Fruit fly (Drosophila melanogaster) Kc167 (cell line): ENCODE measurements around the gene CG12818.
A peak's percentile ranks its signal among the peaks of the same experiment; 100 is the strongest.
"Not testable (repeated sequence)": the region's sequence is repeated elsewhere in the genome, so short reads cannot be mapped to it uniquely, and the experiment has no call there.

ENCODE experiments used
- Myc ChIP-seq: fragments of >200 bp; optimal IDR thresholded peaks from 2 replicates; lab custom pipeline; 2017; ENCODE audit warnings: missing external identifiers
- Sin3A ChIP-seq: fragments of >200 bp; optimal IDR thresholded peaks from 2 replicates; lab custom pipeline; 2018; ENCODE audit warnings: missing external identifiers
- h ChIP-seq: fragments of >200 bp; optimal IDR thresholded peaks from 3 replicates; lab custom pipeline; 2018; ENCODE audit warnings: missing external identifiers
- insv ChIP-seq: fragments of >200 bp; optimal IDR thresholded peaks from 3 replicates; lab custom pipeline; 2018; ENCODE audit warnings: missing external identifiers
- psq ChIP-seq: fragments of >200 bp; optimal IDR thresholded peaks from 2 replicates; lab custom pipeline; 2017; ENCODE audit warnings: missing external identifiers
- ttk ChIP-seq: sonication (Bioruptor generic); optimal IDR thresholded peaks from 2 replicates; lab custom pipeline; 2017; ENCODE audit warnings: missing external identifiers

Gene CG12818

dm6 chr3R:10330734-10331642, at the start of gene CG12818, which contains the start of gene Bruce:
Gene CG12818, plus strand, starts transcription at chr3R:10331581.
Gene Bruce, minus strand, starts transcription at chr3R:10331353.
- TF ChIP-seq psq (lab: Kevin White, UChicago) (peak; percentile 84), ttk (lab: Kevin White, UChicago) (no peak)

- TF ChIP-seq Myc (lab: Kevin White, UChicago) (no peak), ttk (lab: Kevin White, UChicago) (no peak), insv (lab: Kevin White, UChicago) (no peak), h (lab: Kevin White, UChicago) (no peak), psq (lab: Kevin White, UChicago) (no peak), Sin3A (lab: Kevin White, UChicago) (no peak)
Measured at dm6 chr3R:10282077-10282476, 49.3 kb upstream of the CG12818 start.

- TF ChIP-seq psq (lab: Kevin White, UChicago) (no peak), Sin3A (lab: Kevin White, UChicago) (no peak), insv (lab: Kevin White, UChicago) (no peak), Myc (lab: Kevin White, UChicago) (no peak), h (lab: Kevin White, UChicago) (no peak), ttk (lab: Kevin White, UChicago) (no peak)
Measured at dm6 chr3R:10283114-10283513, 48.3 kb upstream of the CG12818 start.

dm6 chr3R:10284169-10284568, 47.2 kb upstream of the CG12818 start:
- TF ChIP-seq Sin3A (lab: Kevin White, UChicago) (no peak), psq (lab: Kevin White, UChicago) (no peak), h (lab: Kevin White, UChicago) (no peak), Myc (lab: Kevin White, UChicago) (no peak), ttk (lab: Kevin White, UChicago) (no peak), insv (lab: Kevin White, UChicago) (no peak)

- TF ChIP-seq Myc (lab: Kevin White, UChicago) (no peak), Sin3A (lab: Kevin White, UChicago) (no peak), psq (lab: Kevin White, UChicago) (no peak), ttk (lab: Kevin White, UChicago) (no peak), h (lab: Kevin White, UChicago) (no peak), insv (lab: Kevin White, UChicago) (no peak)
Measured at dm6 chr3R:10311076-10311744, 20.2 kb upstream of the CG12818 start, which contains the start of gene CG6293. Gene CG6293, minus strand, starts transcription at chr3R:10311613.

- no peak for TF ChIP-seq Sin3A (lab: Kevin White, UChicago)
- no peak for TF ChIP-seq insv (lab: Kevin White, UChicago)
- no peak for TF ChIP-seq Myc (lab: Kevin White, UChicago)
- TF ChIP-seq psq (lab: Kevin White, UChicago): no peak
- TF ChIP-seq h (lab: Kevin White, UChicago): no peak
- no peak for TF ChIP-seq ttk (lab: Kevin White, UChicago)
Measured at dm6 chr3R:10311745-10312088, 19.7 kb upstream of the CG12818 start.

dm6 chr3R:10332823-10333263, 1.5 kb downstream of the CG12818 start, which contains the start of gene sle:
Gene sle, plus strand, starts transcription at chr3R:10333115.
- TF ChIP-seq Sin3A (lab: Kevin White, UChicago) (no peak), ttk (lab: Kevin White, UChicago) (no peak), h (lab: Kevin White, UChicago) (no peak), Myc (lab: Kevin White, UChicago) (no peak), psq (lab: Kevin White, UChicago) (no peak), insv (lab: Kevin White, UChicago) (no peak)

dm6 chr3R:10338042-10338441, 6.7 kb downstream of the CG12818 start, which contains the start of gene CG12592:
Gene CG12592, plus strand, starts transcription at chr3R:10338342.
- not testable (repeated sequence) for TF ChIP-seq ttk, Sin3A, h (lab: Kevin White, UChicago)

- not testable (repeated sequence) for TF ChIP-seq Sin3A, psq, ttk (lab: Kevin White, UChicago)
Measured at dm6 chr3R:10340649-10341048, 9.3 kb downstream of the CG12818 start, which contains the start of gene CG18545. Gene CG18545, plus strand, starts transcription at chr3R:10340949.

- not testable (repeated sequence) for TF ChIP-seq h, Myc, psq (lab: Kevin White, UChicago)
Measured at dm6 chr3R:10348461-10348860, 17.1 kb downstream of the CG12818 start, which contains the start of gene CG31406. Gene CG31406, plus strand, starts transcription at chr3R:10348761.

- TF ChIP-seq insv (lab: Kevin White, UChicago): no peak
- no peak for TF ChIP-seq h (lab: Kevin White, UChicago)
- no peak for TF ChIP-seq Sin3A (lab: Kevin White, UChicago)
- no peak for TF ChIP-seq ttk (lab: Kevin White, UChicago)
- TF ChIP-seq Myc (lab: Kevin White, UChicago): no peak
- TF ChIP-seq psq (lab: Kevin White, UChicago): no peak
Measured at dm6 chr3R:10349987-10350386, 18.6 kb downstream of the CG12818 start, which contains the start of gene jumu. Gene jumu, plus strand, starts transcription at chr3R:10350182.
